Fruit fly (Drosophila melanogaster) Kc167 (cell line): ENCODE results near the gene r-l.

ENCODE experiments used
- Myc ChIP-seq: fragments of >200 bp; optimal IDR thresholded peaks from 2 replicates; lab custom pipeline; 2017; ENCODE audit warnings: missing external identifiers
- Sin3A ChIP-seq: fragments of >200 bp; optimal IDR thresholded peaks from 2 replicates; lab custom pipeline; 2018; ENCODE audit warnings: missing external identifiers
- h ChIP-seq: fragments of >200 bp; optimal IDR thresholded peaks from 3 replicates; lab custom pipeline; 2018; ENCODE audit warnings: missing external identifiers
- insv ChIP-seq: fragments of >200 bp; optimal IDR thresholded peaks from 3 replicates; lab custom pipeline; 2018; ENCODE audit warnings: missing external identifiers
- psq ChIP-seq: fragments of >200 bp; optimal IDR thresholded peaks from 2 replicates; lab custom pipeline; 2017; ENCODE audit warnings: missing external identifiers

DNA sequence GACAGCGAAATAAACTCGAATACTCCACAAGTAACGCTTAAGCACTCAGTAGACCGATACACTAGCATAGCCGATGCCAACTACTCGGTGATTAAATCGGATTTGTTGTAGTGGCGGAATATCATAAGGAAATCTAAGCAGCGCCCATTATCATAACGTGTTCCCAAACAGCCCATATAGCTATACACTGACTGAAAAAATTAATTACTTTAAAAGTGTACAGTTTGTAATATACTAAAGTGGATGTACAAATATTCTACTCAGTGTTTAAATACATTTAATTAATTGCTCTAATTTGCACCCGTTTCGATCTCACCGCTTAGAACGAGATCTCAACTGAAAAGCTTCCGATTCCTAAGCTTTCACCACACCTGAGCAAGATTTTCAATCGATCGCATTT is 24.4 kb downstream of the r-l start, which contains the start of gene CG7079:
- TF ChIP-seq Myc (lab: Kevin White, UChicago): no peak
- no peak for TF ChIP-seq h
- no peak for TF ChIP-seq psq (lab: Kevin White, UChicago)
- TF ChIP-seq insv (lab: Kevin White, UChicago): no peak
- no peak for TF ChIP-seq Sin3A (lab: Kevin White, UChicago)
